Worm (Caenorhabditis elegans): ENCODE measurements around the gene ugt-39.

DNA sequence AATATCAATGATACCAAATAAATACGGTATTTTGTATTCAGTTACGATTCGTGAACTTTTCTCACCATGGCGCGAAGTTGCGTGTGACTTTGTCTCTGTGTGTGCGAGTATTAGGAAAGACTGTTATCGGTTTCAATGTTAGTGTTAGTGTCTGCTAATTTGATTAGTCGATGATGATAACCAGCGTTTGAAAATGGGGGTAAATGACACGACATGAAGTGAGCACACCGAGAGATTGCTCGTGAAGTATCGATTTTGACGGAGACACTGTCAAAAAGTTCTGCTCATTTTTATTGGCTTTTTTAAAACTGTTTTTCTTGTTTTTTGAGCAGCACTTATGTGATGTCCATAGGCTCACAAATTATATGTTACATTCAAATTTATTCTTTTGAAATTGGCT is 41.5 kb downstream of the ugt-39 start:
- TF ChIP-seq nhr-11 (tag; optimal IDR thresholded peaks at IDR 0.05): no peak
- no peak for TF ChIP-seq nhr-77 (tag; optimal IDR thresholded peaks at IDR 0.05)
- TF ChIP-seq tbx-2 (tag; optimal IDR thresholded peaks at IDR 0.05): no peak
- no peak for TF ChIP-seq alr-1 (tag; optimal IDR thresholded peaks at IDR 0.05; ENCODE audit: borderline replicate concordance)
- TF ChIP-seq nhr-12 (tag; optimal IDR thresholded peaks at IDR 0.05): no peak
- no peak for TF ChIP-seq ces-1 (GFP tag; optimal IDR thresholded peaks at IDR 0.05)
- TF ChIP-seq skn-1 (tag; optimal IDR thresholded peaks at IDR 0.05): no peak
- TF ChIP-seq nhr-84 (tag; optimal IDR thresholded peaks at IDR 0.05): no peak
- TF ChIP-seq lin-15B (tag; optimal IDR thresholded peaks at IDR 0.05): no peak
